Worm (Caenorhabditis elegans) whole organism, L4 larva: Measurements from ENCODE around the gene F41H8.2.

Experiments used
- ces-1 ChIP-seq: fragments of 150-350 bp; sonication (generic microtip); optimal IDR thresholded peaks from 4 replicates; lab custom pipeline; 2014; ENCODE audit warnings: missing biosample characterization, missing genetic modification reagents, missing genetic modification characterization
- duxl-1 ChIP-seq: sonication (generic microtip); optimal IDR thresholded peaks from 2 replicates; lab custom pipeline; 2016; ENCODE audit warnings: mild to moderate bottlenecking, missing genetic modification characterization, moderate library complexity, missing compliant biosample characterization; ENCODE audit not compliant: poor library complexity
- lin-1 ChIP-seq: fragments of 200-800 bp; sonication (Bioruptor generic); IDR thresholded peaks from 2 replicates; pipeline ENCODE4 v1.3.6; 2022; ENCODE audit warnings: missing genetic modification reagents, missing genetic modification characterization, missing compliant biosample characterization
- lin-13 ChIP-seq: fragments of 150-350 bp; optimal IDR thresholded peaks from 2 replicates; lab custom pipeline; 2014; ENCODE audit warnings: missing biosample characterization, missing genetic modification reagents, missing genetic modification characterization
- lsy-2 ChIP-seq, 2 experiments: fragments of 150-350 bp in 1 of 2; sonication (generic microtip) in 1 of 2; optimal IDR thresholded peaks; 2 replicates each; lab custom pipeline; 2014 to 2017; ENCODE audit warnings: missing biosample characterization in 2 of 2, missing genetic modification characterization in 2 of 2
- mep-1 ChIP-seq: fragments of 150-350 bp; sonication (generic microtip); optimal IDR thresholded peaks from 3 replicates; lab custom pipeline; 2014; ENCODE audit warnings: missing biosample characterization, missing genetic modification characterization
- snpc-4 ChIP-seq: fragments of 150-350 bp; optimal IDR thresholded peaks from 2 replicates; lab custom pipeline; 2014; ENCODE audit warnings: missing biosample characterization, missing genetic modification characterization

DNA sequence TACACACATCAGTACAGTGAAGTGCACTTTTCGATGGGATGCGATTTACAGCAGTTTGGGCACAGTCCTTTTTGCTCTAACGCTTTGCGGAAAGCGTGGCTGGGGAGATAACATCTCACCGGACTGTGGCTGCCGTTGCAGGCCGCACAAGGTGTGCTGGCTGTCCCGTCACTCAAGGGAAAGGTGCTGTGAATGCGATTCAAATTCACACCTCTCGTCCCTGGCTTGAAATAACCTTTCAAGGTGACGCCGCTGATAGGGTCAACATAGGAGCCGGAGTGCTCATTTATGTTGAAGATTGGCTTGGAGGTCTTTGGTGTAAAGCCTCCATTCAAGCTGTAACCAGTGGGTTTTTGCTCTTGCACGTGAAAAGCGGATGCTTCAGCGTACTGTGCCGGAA is 32.1 kb upstream of the F41H8.2 start:
- TF ChIP-seq duxl-1 (tag; lab: Kevin White, UChicago): no peak
- no peak for TF ChIP-seq lsy-2 (tag; optimal IDR thresholded peaks at IDR 0.05; lab: Kevin White, UChicago)
- no peak for TF ChIP-seq snpc-4 (tag; lab: Kevin White, UChicago)
- no peak for TF ChIP-seq ces-1 (GFP tag; lab: Kevin White, UChicago)
- TF ChIP-seq mep-1 (tag; lab: Kevin White, UChicago): no peak
- no peak for TF ChIP-seq lin-1 (GFP tag; lab: Robert Waterston, UW)
- TF ChIP-seq lin-13: no peak
